Fruit fly (Drosophila melanogaster) whole organism, wandering third instar larva: ENCODE data around the gene pie.

Source experiments
- Abd-B ChIP-seq: fragments of >200 bp; optimal IDR thresholded peaks from 2 replicates; lab custom pipeline; 2017; ENCODE audit warnings: missing biosample characterization, missing genetic modification characterization
- CG32264 ChIP-seq: fragments of 200-800 bp; sonication (Bioruptor generic); optimal IDR thresholded peaks from 2 replicates; lab custom pipeline; 2016; ENCODE audit warnings: missing biosample characterization, missing genetic modification characterization
- Dfd ChIP-seq: fragments of >200 bp; optimal IDR thresholded peaks from 2 replicates; lab custom pipeline; 2017; ENCODE audit warnings: missing biosample characterization, missing genetic modification characterization
- Hr78 ChIP-seq: fragments of >200 bp; optimal IDR thresholded peaks from 2 replicates; lab custom pipeline; 2017; ENCODE audit warnings: missing biosample characterization, missing genetic modification characterization
- Mio ChIP-seq: sonication (Bioruptor generic); optimal IDR thresholded peaks from 2 replicates; lab custom pipeline; 2016; ENCODE audit warnings: missing biosample characterization, missing genetic modification characterization
- Myc ChIP-seq: fragments of >200 bp; optimal IDR thresholded peaks from 2 replicates; lab custom pipeline; 2017
- foxo ChIP-seq, 2 experiments: fragments of 200-800 bp; sonication (Bioruptor generic); optimal IDR thresholded peaks; 2 replicates in 1 of 2; 3 replicates in 1 of 2; lab custom pipeline; 2016 to 2017; ENCODE audit warnings: missing biosample characterization in 2 of 2, missing genetic modification characterization in 2 of 2
- fru ChIP-seq: fragments of 200-800 bp; sonication (Bioruptor generic); optimal IDR thresholded peaks from 3 replicates; lab custom pipeline; 2016; ENCODE audit warnings: missing biosample characterization, mild to moderate bottlenecking, missing genetic modification characterization
- jim ChIP-seq: fragments of 175-275, 200-325 bp; sonication (Bioruptor generic); optimal IDR thresholded peaks from 2 replicates; lab custom pipeline; 2016; ENCODE audit warnings: missing biosample characterization, mild to moderate bottlenecking, missing genetic modification characterization
- sage ChIP-seq: fragments of 200-800 bp; sonication (Bioruptor generic); optimal IDR thresholded peaks from 2 replicates; lab custom pipeline; 2016; ENCODE audit warnings: missing biosample characterization, mild to moderate bottlenecking, missing genetic modification characterization

dm6 chr2L:10428528-10428927 lies 5.9 kb upstream of the pie start, which contains the start of gene CG5188:
- TF ChIP-seq Dfd (GFP tag; lab: Kevin White, UChicago), result no peak
- TF ChIP-seq sage (GFP tag; lab: Kevin White, UChicago), result no peak
- TF ChIP-seq foxo (GFP tag; optimal IDR thresholded peaks at IDR 0.05; lab: Kevin White, UChicago), result peak in 1 of 2 experiments; percentile 56
- no peak for TF ChIP-seq CG32264
- TF ChIP-seq Myc (lab: Kevin White, UChicago), result no peak
- TF ChIP-seq fru (GFP tag; lab: Kevin White, UChicago), result no peak
- no peak for TF ChIP-seq jim (GFP tag; lab: Kevin White, UChicago)
- TF ChIP-seq Abd-B, result no peak
- TF ChIP-seq Mio (GFP tag; lab: Kevin White, UChicago), result no peak
- no peak for TF ChIP-seq Hr78 (GFP tag; lab: Kevin White, UChicago)
